Worm (Caenorhabditis elegans) whole organism, L1 larva: ENCODE data around the gene ugt-15.

Experiments
- ceh-63 ChIP-seq: fragments of 200-800 bp; sonication (Bioruptor generic); optimal IDR thresholded peaks from 2 replicates; lab custom pipeline; 2018; ENCODE audit warnings: mild to moderate bottlenecking, missing genetic modification characterization, missing compliant biosample characterization
- ceh-82 ChIP-seq, 3 experiments: fragments of 150-350 bp in 1 of 3; sonication (generic microtip) in 2 of 3; optimal IDR thresholded peaks; 2 replicates each; lab custom pipeline; 2014 to 2017; ENCODE audit warnings: missing biosample characterization in 3 of 3, missing genetic modification characterization in 3 of 3
- ces-1 ChIP-seq: fragments of 150-350 bp; optimal IDR thresholded peaks from 2 replicates; lab custom pipeline; 2014; ENCODE audit warnings: missing biosample characterization, missing genetic modification reagents, missing genetic modification characterization
- egl-27 ChIP-seq, 2 experiments: fragments of 150-350 bp in 1 of 2; sonication (generic microtip); optimal IDR thresholded peaks; 3 replicates each; lab custom pipeline; 2017 to 2018; ENCODE audit warnings: missing biosample characterization in 2 of 2, missing genetic modification characterization in 2 of 2, missing genetic modification reagents in 2 of 2
- elt-3 ChIP-seq, 6 experiments: fragments of 150-350 bp in 1 of 6; sonication (generic microtip); optimal IDR thresholded peaks; 2 replicates each; lab custom pipeline; 2017 to 2018; ENCODE audit warnings: missing biosample characterization in 6 of 6, missing genetic modification characterization in 6 of 6, inconsistent platforms in 1 of 6
- ets-5 ChIP-seq: fragments of 200-800 bp; sonication (Bioruptor generic); IDR thresholded peaks from 2 replicates; pipeline ENCODE4 v1.3.6; 2022; ENCODE audit warnings: missing genetic modification characterization, missing compliant biosample characterization
- isw-1 ChIP-seq: fragments of 200-800 bp; sonication (Bioruptor generic); IDR thresholded peaks from 2 replicates; pipeline ENCODE4 v1.3.6; 2022; ENCODE audit warnings: missing genetic modification characterization, missing compliant biosample characterization
- mdl-1 ChIP-seq, 2 experiments: fragments of 150-350 bp; optimal IDR thresholded peaks; 2 replicates each; lab custom pipeline; 2014 to 2017; ENCODE audit warnings: missing biosample characterization in 2 of 2, missing genetic modification characterization in 2 of 2, inconsistent platforms in 1 of 2
- nhr-47 ChIP-seq: sonication (generic microtip); optimal IDR thresholded peaks from 2 replicates; lab custom pipeline; 2016; ENCODE audit warnings: mild to moderate bottlenecking, missing genetic modification characterization, moderate library complexity, missing compliant biosample characterization
- rnt-1 ChIP-seq: sonication (generic microtip); optimal IDR thresholded peaks from 2 replicates; lab custom pipeline; 2016; ENCODE audit warnings: mild to moderate bottlenecking, missing genetic modification characterization, moderate library complexity, missing compliant biosample characterization
- snpc-4 ChIP-seq: fragments of 150-350 bp; optimal IDR thresholded peaks from 2 replicates; lab custom pipeline; 2014; ENCODE audit warnings: missing biosample characterization, missing genetic modification characterization
- unc-130 ChIP-seq: fragments of 150-350 bp; optimal IDR thresholded peaks from 2 replicates; lab custom pipeline; 2017; ENCODE audit warnings: missing biosample characterization, missing genetic modification characterization, inconsistent platforms
- unc-86 ChIP-seq: sonication (generic microtip); optimal IDR thresholded peaks from 2 replicates; lab custom pipeline; 2016; ENCODE audit warnings: missing genetic modification characterization, missing compliant biosample characterization
- zag-1 ChIP-seq: fragments of 150-350 bp; optimal IDR thresholded peaks from 2 replicates; lab custom pipeline; 2014; ENCODE audit warnings: missing biosample characterization, missing genetic modification characterization

- no peak for TF ChIP-seq egl-27 (tag; optimal IDR thresholded peaks at IDR 0.05; lab: Kevin White, UChicago)
- no peak for TF ChIP-seq ceh-63 (GFP tag; lab: Kevin White, UChicago)
- peak in 1 of 6 experiments; percentile 4 for TF ChIP-seq elt-3 (tag; optimal IDR thresholded peaks at IDR 0.05; lab: Kevin White, UChicago)
- TF ChIP-seq ces-1 (GFP tag; lab: Kevin White, UChicago), result no peak
- TF ChIP-seq isw-1, result no peak
- no peak for TF ChIP-seq mdl-1 (tag; optimal IDR thresholded peaks at IDR 0.05; lab: Kevin White, UChicago)
- TF ChIP-seq zag-1 (tag; lab: Kevin White, UChicago), result no peak
- TF ChIP-seq unc-130 (tag; lab: Kevin White, UChicago), result no peak
- TF ChIP-seq snpc-4, result no peak
- TF ChIP-seq unc-86, result no peak
- TF ChIP-seq rnt-1 (tag; lab: Kevin White, UChicago), result no peak
- no peak for TF ChIP-seq nhr-47 (tag; lab: Kevin White, UChicago)
- no peak for TF ChIP-seq ceh-82 (tag; optimal IDR thresholded peaks at IDR 0.05; lab: Kevin White, UChicago)
- TF ChIP-seq ets-5 (GFP tag; lab: Robert Waterston, UW), result no peak
Observed at ce11 chrV:12795927-12796326, 31.4 kb upstream of the ugt-15 start.
